Fruit fly (Drosophila melanogaster): ENCODE measurements around the gene Stip1.

Stip1 gene

dm6 chr2L:294452-295362, at the start of gene Stip1, which contains the start of gene U2af38 (continued):
- TF ChIP-seq Xrp1 (GFP tag; IDR thresholded peaks at IDR 0.05), result no peak
- no peak for TF ChIP-seq CG2202 (tag; optimal IDR thresholded peaks at IDR 0.05)
- peak; percentile 41; the same call in 1 of the 2 replicates for TF ChIP-seq CG2129 (GFP tag; IDR thresholded peaks at IDR 0.05; ENCODE audit: partially characterized antibody)
- no peak for TF ChIP-seq CG43689 (GFP tag; IDR thresholded peaks at IDR 0.05)
- TF ChIP-seq CG13775 (GFP tag; optimal IDR thresholded peaks at IDR 0.05), result no peak
- no peak for TF ChIP-seq Sox102F (GFP tag; optimal IDR thresholded peaks at IDR 0.05)
- TF ChIP-seq CG6791 (GFP tag; IDR thresholded peaks at IDR 0.05; ENCODE audit: partially characterized antibody), result peak; percentile 36; the same call in 1 of the 3 replicates
- no peak for TF ChIP-seq CG15073 (GFP tag; optimal IDR thresholded peaks at IDR 0.05)
- TF ChIP-seq salm (tag; optimal IDR thresholded peaks at IDR 0.05), result no peak
- TF ChIP-seq CTCF (GFP tag; optimal IDR thresholded peaks at IDR 0.05), result peak; percentile 54
- TF ChIP-seq CG12769 (tag; optimal IDR thresholded peaks at IDR 0.05), result no peak
- TF ChIP-seq CG6254 (GFP tag; optimal IDR thresholded peaks at IDR 0.05), result no peak
- TF ChIP-seq CG3407 (GFP tag; optimal IDR thresholded peaks at IDR 0.05), result no peak
- TF ChIP-seq gfzf (GFP tag; optimal IDR thresholded peaks at IDR 0.05), result peak; percentile 56
- no peak for TF ChIP-seq CG2889 (GFP tag; IDR thresholded peaks at IDR 0.05)
- no peak for TF ChIP-seq Sry-β (GFP tag; optimal IDR thresholded peaks at IDR 0.05)
- no peak for TF ChIP-seq D19B (GFP tag; optimal IDR thresholded peaks at IDR 0.05)
- TF ChIP-seq CG12155 (GFP tag; optimal IDR thresholded peaks at IDR 0.05), result no peak
- no peak for TF ChIP-seq Awh (GFP tag; IDR thresholded peaks at IDR 0.05)
- no peak for TF ChIP-seq CG32767 (GFP tag; IDR thresholded peaks at IDR 0.05)
- no peak for TF ChIP-seq GATAe (GFP tag; conservative IDR thresholded peaks at IDR 0.05)
- no peak for TF ChIP-seq sc (optimal IDR thresholded peaks at IDR 0.05)
- TF ChIP-seq sc (GFP tag; optimal IDR thresholded peaks at IDR 0.05), result no peak
- TF ChIP-seq jing (GFP tag; optimal IDR thresholded peaks at IDR 0.05), result no peak
- peak; percentile 26 for TF ChIP-seq nom (GFP tag; optimal IDR thresholded peaks at IDR 0.05)
- TF ChIP-seq CG14860 (GFP tag; IDR thresholded peaks at IDR 0.05; ENCODE audit: partially characterized antibody), result 0 out of 3 replicates have a peak, but pooled peaks have one; percentile 27
- no peak for TF ChIP-seq Stat92E (GFP tag; optimal IDR thresholded peaks at IDR 0.05)
- TF ChIP-seq tgo (GFP tag; IDR thresholded peaks at IDR 0.05), result no peak
- no peak for TF ChIP-seq CG31365 (tag; optimal IDR thresholded peaks at IDR 0.05)
- TF ChIP-seq CHES-1-like (GFP tag; optimal IDR thresholded peaks at IDR 0.05), result no peak
- no peak for TF ChIP-seq CG31388 (GFP tag; optimal IDR thresholded peaks at IDR 0.05)
- TF ChIP-seq CG17829 (tag; optimal IDR thresholded peaks at IDR 0.05), result peak; percentile 55
- no peak for TF ChIP-seq Tbp (GFP tag; optimal IDR thresholded peaks at IDR 0.05)
- no peak for TF ChIP-seq CG30431 (GFP tag; optimal IDR thresholded peaks at IDR 0.05)
- TF ChIP-seq CG1602 (GFP tag; optimal IDR thresholded peaks at IDR 0.05), result no peak
- TF ChIP-seq tio (GFP tag; optimal IDR thresholded peaks at IDR 0.05), result no peak
- no peak for TF ChIP-seq prd (optimal IDR thresholded peaks at IDR 0.05)
- no peak for TF ChIP-seq prd (GFP tag; IDR thresholded peaks at IDR 0.05)
- TF ChIP-seq ham (GFP tag; IDR thresholded peaks at IDR 0.05), result no peak
- no peak for TF ChIP-seq her (GFP tag; optimal IDR thresholded peaks at IDR 0.05)
- TF ChIP-seq bbx (GFP tag; IDR thresholded peaks at IDR 0.05; ENCODE audit: partially characterized antibody), result peak; percentile 66
- TF ChIP-seq CG10979 (tag; optimal IDR thresholded peaks at IDR 0.05), result no peak
- no peak for TF ChIP-seq Hr78 (GFP tag; optimal IDR thresholded peaks at IDR 0.05)
- no peak for TF ChIP-seq ttk (GFP tag; IDR thresholded peaks at IDR 0.05)
- peak; percentile 64 for TF ChIP-seq CG12391 (tag; optimal IDR thresholded peaks at IDR 0.05)
- TF ChIP-seq CG33557 (GFP tag; optimal IDR thresholded peaks at IDR 0.05), result no peak
- TF ChIP-seq ato (GFP tag; IDR thresholded peaks at IDR 0.05; ENCODE audit: partially characterized antibody), result no peak
- TF ChIP-seq CG7556 (GFP tag; optimal IDR thresholded peaks at IDR 0.05), result no peak
- no peak for TF ChIP-seq Gsc (GFP tag; IDR thresholded peaks at IDR 0.05)
